Fruit fly (Drosophila melanogaster) whole organism, embryonic: Measurements from ENCODE around the gene Drice.

Experiments used
- CG2889 ChIP-seq: fragments of 200-800 bp; sonication (Bioruptor generic); IDR thresholded peaks from 3 replicates; pipeline ENCODE4 v1.3.6; 2022; ENCODE audit warnings: missing biosample characterization, missing genetic modification characterization
- CG6689 ChIP-seq: fragments of 200-800 bp; sonication (Bioruptor generic); IDR thresholded peaks from 2 replicates; pipeline ENCODE4 v1.3.6; 2022; ENCODE audit warnings: missing biosample characterization, missing genetic modification characterization
- CG7271 ChIP-seq: fragments of 200-800 bp; sonication (Bioruptor generic); optimal IDR thresholded peaks from 2 replicates; lab custom pipeline; 2018; ENCODE audit warnings: missing biosample characterization, mild to moderate bottlenecking, missing genetic modification characterization, moderate library complexity
- CG7786 ChIP-seq: fragments of 200-800 bp; sonication (Bioruptor generic); optimal IDR thresholded peaks from 2 replicates; lab custom pipeline; 2016; ENCODE audit warnings: missing biosample characterization, missing genetic modification characterization
- Dfd ChIP-seq, 2 experiments: fragments of >200 bp; optimal IDR thresholded peaks; 2 replicates each; lab custom pipeline; 2017; ENCODE audit warnings: missing biosample characterization in 2 of 2, missing genetic modification characterization in 2 of 2
- NfI ChIP-seq: fragments of 200-800 bp; sonication (Bioruptor generic); optimal IDR thresholded peaks from 3 replicates; lab custom pipeline; 2018; ENCODE audit warnings: missing biosample characterization, mild to moderate bottlenecking, missing genetic modification characterization, moderate library complexity
- ci ChIP-seq: fragments of 200-800 bp; sonication (Bioruptor generic); IDR thresholded peaks from 3 replicates; pipeline ENCODE4 v1.3.6; 2022; ENCODE audit warnings: missing biosample characterization, missing genetic modification characterization
- repo ChIP-seq: fragments of 200-800 bp; sonication (Bioruptor generic); optimal IDR thresholded peaks from 2 replicates; lab custom pipeline; 2016; ENCODE audit warnings: missing biosample characterization, missing genetic modification characterization
- sima ChIP-seq: fragments of 200-800 bp; sonication (Bioruptor generic); optimal IDR thresholded peaks from 2 replicates; lab custom pipeline; 2016; ENCODE audit warnings: missing biosample characterization, missing genetic modification characterization
- toy ChIP-seq: fragments of 200-800 bp; sonication (Bioruptor generic); IDR thresholded peaks from 2 replicates; pipeline ENCODE4 v1.3.6; 2022; ENCODE audit warnings: missing biosample characterization, missing genetic modification characterization

- no peak for TF ChIP-seq Dfd (GFP tag; optimal IDR thresholded peaks at IDR 0.05; lab: Kevin White, UChicago)
- TF ChIP-seq CG7786 (GFP tag; lab: Kevin White, UChicago) = no peak
- no peak for TF ChIP-seq CG7271 (tag; lab: Kevin White, UChicago)
- no peak for TF ChIP-seq toy (GFP tag; lab: Robert Waterston, UW)
- TF ChIP-seq CG2889 (GFP tag; lab: Robert Waterston, UW) = no peak
- TF ChIP-seq ci (GFP tag; lab: Robert Waterston, UW) = no peak
- no peak for TF ChIP-seq sima (GFP tag; lab: Kevin White, UChicago)
- TF ChIP-seq repo (GFP tag; lab: Kevin White, UChicago) = no peak
- no peak for TF ChIP-seq NfI (GFP tag; lab: Kevin White, UChicago)
- no peak for TF ChIP-seq CG6689 (GFP tag; lab: Robert Waterston, UW)
Measured at dm6 chr3R:29762297-29762696, 37.2 kb upstream of the Drice start.
